Fruit fly (Drosophila melanogaster): Measurements from ENCODE around the gene Daao2.

DNA sequence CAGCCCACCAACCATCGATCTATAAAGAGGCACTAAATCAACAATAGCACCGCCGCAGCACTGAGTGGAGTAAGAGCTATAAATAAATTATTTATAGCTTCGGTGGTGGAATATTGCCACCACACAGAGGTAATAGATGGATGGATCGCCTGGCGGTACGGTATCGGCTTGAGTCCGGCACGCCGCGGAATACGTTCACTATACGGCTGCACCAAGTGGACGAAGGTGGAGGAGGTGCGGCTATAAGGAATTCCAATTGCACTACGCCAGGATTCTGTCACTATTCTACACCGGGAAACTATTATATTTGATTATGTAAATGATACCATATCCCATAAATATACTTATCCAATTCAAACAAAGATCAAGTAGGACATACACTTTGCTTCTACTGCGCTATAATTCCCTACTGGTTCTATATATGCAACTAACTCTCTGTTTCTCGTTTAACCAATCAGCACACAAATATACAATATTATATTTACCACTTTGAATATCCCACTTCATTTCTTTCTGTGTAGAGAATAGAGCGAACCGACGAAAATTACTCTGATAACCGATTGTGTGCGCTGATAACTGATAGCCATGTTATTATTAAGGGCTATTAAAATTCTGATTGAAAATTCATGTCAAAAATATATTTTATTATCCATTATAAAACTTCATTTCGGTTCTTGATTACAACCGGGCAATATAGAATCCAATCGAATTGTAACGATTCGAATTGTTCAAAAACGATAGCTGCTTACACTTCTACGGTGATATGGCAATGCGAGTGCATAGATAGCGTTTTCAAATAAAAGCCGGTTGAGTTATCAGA is 16.6 kb downstream of the Daao2 start:
- TF ChIP-seq unc-4 (GFP tag; IDR thresholded peaks at IDR 0.05; ENCODE audit: partially characterized antibody) (no peak), CG18262 (tag; optimal IDR thresholded peaks at IDR 0.05) (peak; percentile 69), amos (GFP tag; IDR thresholded peaks at IDR 0.05; ENCODE audit: partially characterized antibody) (no peak), wor (GFP tag; IDR thresholded peaks at IDR 0.05) (peak; percentile 16; the same call in 1 of the 2 replicates), CG15514 (GFP tag; optimal IDR thresholded peaks at IDR 0.05) (no peak), CG2202 (tag; optimal IDR thresholded peaks at IDR 0.05) (no peak), CG7271 (tag; optimal IDR thresholded peaks at IDR 0.05) (no peak), Blimp-1 (GFP tag; optimal IDR thresholded peaks at IDR 0.05) (peak; percentile 41), PHDP (tag; optimal IDR thresholded peaks at IDR 0.05) (peak; percentile 22), bab2 (GFP tag; optimal IDR thresholded peaks at IDR 0.05) (no peak), CG8388 (GFP tag; optimal IDR thresholded peaks at IDR 0.05) (no peak), da (GFP tag; optimal IDR thresholded peaks at IDR 0.05) (no peak)

Data from whole organism, embryonic.